Worm (Caenorhabditis elegans) whole organism, L1 larva: ENCODE measurements around the gene flp-23.
A peak's percentile ranks its signal among the peaks of the same experiment; 100 is the strongest.

Source experiments
- C16A3.4 ChIP-seq: fragments of 150-350 bp; optimal IDR thresholded peaks from 2 replicates; lab custom pipeline; 2014; ENCODE audit warnings: missing biosample characterization, missing genetic modification characterization
- F16B12.6 ChIP-seq: fragments of 150-350 bp; optimal IDR thresholded peaks from 2 replicates; lab custom pipeline; 2014; ENCODE audit warnings: missing biosample characterization, missing genetic modification characterization
- blmp-1 ChIP-seq: fragments of 150-350 bp; optimal IDR thresholded peaks from 2 replicates; lab custom pipeline; 2014; ENCODE audit warnings: missing biosample characterization, missing genetic modification characterization
- ceh-8 ChIP-seq: fragments of 200-800 bp; sonication (Bioruptor generic); optimal IDR thresholded peaks from 2 replicates; lab custom pipeline; 2018; ENCODE audit warnings: mild to moderate bottlenecking, missing genetic modification characterization, moderate library complexity, missing compliant biosample characterization
- ceh-82 ChIP-seq, 3 experiments: fragments of 150-350 bp in 1 of 3; sonication (generic microtip) in 2 of 3; optimal IDR thresholded peaks; 2 replicates each; lab custom pipeline; 2014 to 2017; ENCODE audit warnings: missing biosample characterization in 3 of 3, missing genetic modification characterization in 3 of 3
- dpl-1 ChIP-seq, 3 experiments: fragments of 150-350 bp in 2 of 3; sonication (generic microtip) in 1 of 3; optimal IDR thresholded peaks; 2 replicates each; lab custom pipeline; 2014 to 2017; ENCODE audit warnings: missing biosample characterization in 3 of 3, missing genetic modification characterization in 3 of 3, missing genetic modification reagents in 3 of 3
- efl-1 ChIP-seq, 4 experiments: fragments of 150-350 bp; optimal IDR thresholded peaks in 3 of 4; peaks in 1 of 4; 1 replicate in 1 of 4; 2 replicates in 3 of 4; lab custom pipeline; 2014; ENCODE audit warnings: missing biosample characterization in 2 of 4, missing genetic modification characterization in 2 of 4, missing genetic modification reagents in 2 of 4
- egl-13 ChIP-seq: sonication (generic microtip); optimal IDR thresholded peaks from 2 replicates; lab custom pipeline; 2016; ENCODE audit warnings: missing genotype, missing genetic modification reagents, missing genetic modification characterization, missing compliant biosample characterization
- fkh-10 ChIP-seq: sonication (generic microtip); optimal IDR thresholded peaks from 2 replicates; lab custom pipeline; 2017; ENCODE audit warnings: missing biosample characterization, missing genetic modification reagents, missing genetic modification characterization
- fkh-8 ChIP-seq: sonication (generic microtip); optimal IDR thresholded peaks from 2 replicates; lab custom pipeline; 2016; ENCODE audit warnings: mild to moderate bottlenecking, missing genetic modification characterization, missing compliant biosample characterization
- hlh-17 ChIP-seq: fragments of 200-800 bp; sonication (Bioruptor generic); optimal IDR thresholded peaks from 2 replicates; lab custom pipeline; 2018; ENCODE audit warnings: missing genetic modification characterization, mild to moderate bottlenecking, missing compliant biosample characterization, moderate library complexity, borderline replicate concordance
- hpl-2 ChIP-seq: fragments of 150-350 bp; optimal IDR thresholded peaks from 2 replicates; lab custom pipeline; 2014; ENCODE audit warnings: missing biosample characterization, missing genetic modification reagents, missing genetic modification characterization
- isw-1 ChIP-seq: fragments of 200-800 bp; sonication (Bioruptor generic); IDR thresholded peaks from 2 replicates; pipeline ENCODE4 v1.3.6; 2022; ENCODE audit warnings: missing genetic modification characterization, missing compliant biosample characterization
- jun-1 ChIP-seq: fragments of 150-350 bp; optimal IDR thresholded peaks from 2 replicates; lab custom pipeline; 2014; ENCODE audit warnings: missing biosample characterization, missing genetic modification reagents, missing genetic modification characterization
- lin-15B ChIP-seq: fragments of 150-350 bp; sonication (generic microtip); optimal IDR thresholded peaks from 3 replicates; lab custom pipeline; 2014; ENCODE audit warnings: missing biosample characterization, missing genetic modification characterization
- lin-35 ChIP-seq, 2 experiments: fragments of 150-350 bp; optimal IDR thresholded peaks; 2 replicates each; lab custom pipeline; 2014; ENCODE audit warnings: missing biosample characterization in 2 of 2, missing genetic modification characterization in 2 of 2, missing genetic modification reagents in 2 of 2
- lin-39 ChIP-seq: fragments of 150-350 bp; optimal IDR thresholded peaks from 2 replicates; lab custom pipeline; 2014; ENCODE audit warnings: missing biosample characterization, missing genetic modification reagents, missing genetic modification characterization
- lir-3 ChIP-seq: sonication (generic microtip); optimal IDR thresholded peaks from 2 replicates; lab custom pipeline; 2016; ENCODE audit warnings: mild to moderate bottlenecking, missing genetic modification characterization, moderate library complexity, missing compliant biosample characterization; ENCODE audit not compliant: poor library complexity
- lsy-2 ChIP-seq, 2 experiments: fragments of 150-350 bp; optimal IDR thresholded peaks; 2 replicates each; lab custom pipeline; 2014; ENCODE audit warnings: missing biosample characterization in 2 of 2, missing genetic modification characterization in 2 of 2
- mep-1 ChIP-seq: fragments of 150-350 bp; optimal IDR thresholded peaks from 2 replicates; lab custom pipeline; 2014; ENCODE audit warnings: missing biosample characterization, missing genetic modification characterization
- nhr-12 ChIP-seq: sonication (generic microtip); optimal IDR thresholded peaks from 2 replicates; lab custom pipeline; 2017; ENCODE audit warnings: missing biosample characterization, missing genetic modification characterization
- nhr-19 ChIP-seq: fragments of 200-800 bp; sonication (Bioruptor generic); conservative IDR thresholded peaks from 2 replicates; pipeline ENCODE4 v1.3.6; 2022; ENCODE audit warnings: missing genetic modification characterization, missing compliant biosample characterization
- nhr-237 ChIP-seq: fragments of 150-350 bp; optimal IDR thresholded peaks from 2 replicates; lab custom pipeline; 2014; ENCODE audit warnings: missing biosample characterization, missing genetic modification characterization
- nhr-47 ChIP-seq: sonication (generic microtip); optimal IDR thresholded peaks from 2 replicates; lab custom pipeline; 2016; ENCODE audit warnings: mild to moderate bottlenecking, missing genetic modification characterization, moderate library complexity, missing compliant biosample characterization
- nhr-84 ChIP-seq: sonication (generic microtip); optimal IDR thresholded peaks from 2 replicates; lab custom pipeline; 2017; ENCODE audit warnings: missing biosample characterization, missing genetic modification characterization
- nhr-90 ChIP-seq: sonication (generic microtip); optimal IDR thresholded peaks from 2 replicates; lab custom pipeline; 2016; ENCODE audit warnings: mild to moderate bottlenecking, missing genetic modification characterization, missing compliant biosample characterization; ENCODE audit not compliant: poor library complexity
- skn-1 ChIP-seq: fragments of 150-350 bp; optimal IDR thresholded peaks from 2 replicates; lab custom pipeline; 2014; ENCODE audit warnings: missing biosample characterization, missing genetic modification characterization
- snu-23 ChIP-seq: sonication (generic microtip); optimal IDR thresholded peaks from 2 replicates; lab custom pipeline; 2016; ENCODE audit warnings: missing genetic modification characterization, missing compliant biosample characterization
- sptf-1 ChIP-seq: fragments of 150-350 bp; optimal IDR thresholded peaks from 2 replicates; lab custom pipeline; 2014; ENCODE audit warnings: missing biosample characterization, missing genetic modification characterization
- swsn-7 ChIP-seq: sonication (generic microtip); optimal IDR thresholded peaks from 2 replicates; lab custom pipeline; 2016; ENCODE audit warnings: missing genetic modification characterization, missing compliant biosample characterization
- tbx-2 ChIP-seq: sonication (generic microtip); optimal IDR thresholded peaks from 2 replicates; lab custom pipeline; 2016; ENCODE audit warnings: missing genetic modification characterization, missing compliant biosample characterization
- unc-130 ChIP-seq: fragments of 150-350 bp; optimal IDR thresholded peaks from 2 replicates; lab custom pipeline; 2017; ENCODE audit warnings: missing biosample characterization, missing genetic modification characterization, inconsistent platforms
- unc-98 ChIP-seq: fragments of 200-800 bp; sonication (Bioruptor generic); IDR thresholded peaks from 2 replicates; pipeline ENCODE4 v1.3.6; 2022; ENCODE audit warnings: missing genetic modification characterization, missing compliant biosample characterization
- xbp-1 ChIP-seq: sonication (generic microtip); optimal IDR thresholded peaks from 2 replicates; lab custom pipeline; 2016; ENCODE audit warnings: missing genetic modification characterization, missing compliant biosample characterization
- ztf-11 ChIP-seq, 2 experiments: sonication (generic microtip); optimal IDR thresholded peaks; 2 replicates each; lab custom pipeline; 2016 to 2017; ENCODE audit warnings: missing genetic modification characterization in 2 of 2, missing biosample characterization in 1 of 2, missing compliant biosample characterization in 1 of 2

Gene flp-23

DNA sequence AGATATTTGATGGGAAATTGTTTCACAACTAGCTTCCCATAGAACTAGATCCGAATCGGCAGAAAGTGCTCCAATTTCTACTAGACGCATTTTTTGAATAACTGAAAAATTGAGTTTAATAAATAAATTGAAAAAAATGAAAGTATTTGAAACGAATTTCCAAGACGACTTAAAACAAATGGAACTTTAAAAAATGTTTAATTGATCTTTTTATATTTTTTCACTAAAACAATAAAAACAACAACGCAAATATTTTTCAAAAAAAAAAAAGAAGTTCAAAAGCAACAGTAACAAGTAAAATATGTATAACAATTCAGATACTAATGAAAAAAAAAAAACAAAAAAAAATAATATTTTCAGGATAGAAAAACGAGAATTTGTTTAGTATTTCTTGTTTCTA lies 40.9 kb upstream of the flp-23 start, which contains the start of gene C06E1.9:
C06E1.9 (minus strand) TSS at position 101 of the 400 bp plus-strand sequence.
- TF ChIP-seq dpl-1 (GFP tag; optimal IDR thresholded peaks at IDR 0.05; lab: Kevin White, UChicago) (no peak), skn-1 (no peak), unc-98 (GFP tag; lab: Robert Waterston, UW) (no peak), unc-130 (tag; lab: Kevin White, UChicago) (no peak), nhr-84 (tag; lab: Kevin White, UChicago) (no peak), sptf-1 (tag; lab: Kevin White, UChicago) (no peak), jun-1 (tag; lab: Kevin White, UChicago) (no peak), ztf-11 (tag; optimal IDR thresholded peaks at IDR 0.05; lab: Kevin White, UChicago) (no peak), mep-1 (tag; lab: Kevin White, UChicago) (no peak), F16B12.6 (tag; lab: Kevin White, UChicago) (no peak), nhr-12 (tag; lab: Kevin White, UChicago) (no peak), fkh-10 (GFP tag; lab: Kevin White, UChicago) (no peak), tbx-2 (tag; lab: Kevin White, UChicago) (no peak), nhr-237 (tag; lab: Kevin White, UChicago) (no peak), nhr-90 (tag; lab: Kevin White, UChicago) (no peak)

DNA sequence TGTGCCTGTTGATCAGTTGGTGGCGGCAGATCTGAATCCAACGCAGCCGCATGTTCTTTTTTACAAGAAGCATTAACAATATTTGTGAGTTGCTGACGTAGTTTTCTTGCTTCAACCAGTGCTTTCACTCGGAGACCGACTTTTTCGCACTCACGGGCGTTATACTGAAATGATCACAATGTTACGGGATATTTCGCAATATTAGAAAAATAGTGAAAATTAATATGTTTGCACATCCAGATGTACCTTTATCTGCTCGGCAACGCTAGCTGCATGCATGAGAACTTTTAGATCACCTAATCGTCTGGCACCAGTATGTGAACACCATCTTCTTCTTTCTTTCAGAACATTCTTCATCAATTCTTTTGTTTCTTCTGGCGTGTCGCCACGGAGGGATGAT lies 39.3 kb upstream of the flp-23 start:
- TF ChIP-seq efl-1 (optimal IDR thresholded peaks at IDR 0.05; lab: Kevin White, UChicago) (no peak), efl-1 (GFP tag; optimal IDR thresholded peaks at IDR 0.05 in 1 of 2; lab: Kevin White, UChicago) (peak in 1 of 2 experiments; percentile 23), nhr-19 (GFP tag; lab: Robert Waterston, UW) (no peak), fkh-8 (tag; lab: Kevin White, UChicago) (no peak), hpl-2 (GFP tag; lab: Kevin White, UChicago) (no peak), egl-13 (tag; lab: Kevin White, UChicago) (no peak)

DNA sequence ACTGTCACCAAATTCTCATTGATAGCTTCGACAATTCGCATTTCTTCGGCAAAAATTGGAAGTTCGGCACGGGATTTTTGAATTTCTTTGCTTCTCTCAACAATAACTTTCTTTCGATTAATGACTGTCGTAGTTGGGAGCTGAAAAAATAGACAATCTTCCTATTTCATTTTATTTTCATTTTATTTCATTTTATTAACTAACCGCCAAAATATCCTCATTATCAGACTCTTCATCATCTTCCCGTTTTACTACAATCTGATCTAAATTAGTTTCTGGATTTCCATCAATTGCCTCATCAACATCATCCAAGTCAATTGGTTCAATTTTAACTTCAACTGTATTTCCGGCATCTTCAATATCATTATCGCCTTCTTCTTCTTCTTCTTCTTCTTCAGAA lies 37.0 kb upstream of the flp-23 start:
- no peak for TF ChIP-seq lin-35 (GFP tag; optimal IDR thresholded peaks at IDR 0.05; lab: Kevin White, UChicago)

DNA sequence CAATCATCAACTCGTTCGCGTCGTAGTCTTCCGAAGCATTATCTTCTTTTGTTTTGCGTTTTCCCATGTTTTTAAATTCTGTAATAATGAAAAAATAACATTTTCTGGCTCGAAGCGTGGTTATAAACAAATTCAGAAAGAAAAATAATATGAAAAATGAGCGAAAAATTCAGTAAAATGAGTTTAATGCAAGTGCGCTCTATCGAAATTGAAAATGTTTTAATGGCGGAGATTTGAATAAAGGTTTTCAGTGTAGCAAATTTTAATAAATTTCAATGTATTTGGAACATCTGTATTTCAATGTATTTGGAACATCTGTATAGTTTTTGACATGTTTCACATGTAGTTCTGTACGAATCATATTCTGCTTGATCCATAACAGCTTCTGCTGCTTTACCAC lies 36.1 kb upstream of the flp-23 start, which contains the start of gene rha-2:
rha-2 (minus strand) TSS at position 80 of the 400 bp plus-strand sequence.
- peak; percentile 83 to 91 (median 88) for TF ChIP-seq dpl-1 (GFP tag; optimal IDR thresholded peaks at IDR 0.05; lab: Kevin White, UChicago)
- peak; percentile 13 for TF ChIP-seq snu-23 (GFP tag; lab: Kevin White, UChicago)
- TF ChIP-seq xbp-1 = peak; percentile 5
- peak; percentile 3 for TF ChIP-seq nhr-47 (tag; lab: Kevin White, UChicago)
- TF ChIP-seq lin-35 (GFP tag; optimal IDR thresholded peaks at IDR 0.05; lab: Kevin White, UChicago) = peak; percentile 89 to 95
- TF ChIP-seq ceh-8 (GFP tag; lab: Kevin White, UChicago) = no peak
- TF ChIP-seq lir-3 = no peak
- TF ChIP-seq efl-1 (optimal IDR thresholded peaks at IDR 0.05; lab: Kevin White, UChicago) = peak; percentile 62 to 88
- peak; percentile 90 to 99 for TF ChIP-seq efl-1 (GFP tag; optimal IDR thresholded peaks at IDR 0.05 in 1 of 2; lab: Kevin White, UChicago)
- TF ChIP-seq lin-39 (tag; lab: Kevin White, UChicago) = peak; percentile 11
- peak; percentile 12; the same call in 1 of the 2 replicates for TF ChIP-seq isw-1 (GFP tag; lab: Robert Waterston, UW)
- peak in 1 of 3 experiments; percentile 27 for TF ChIP-seq ceh-82 (tag; optimal IDR thresholded peaks at IDR 0.05; lab: Kevin White, UChicago)
- TF ChIP-seq F16B12.6 (tag; lab: Kevin White, UChicago) = peak; percentile 22
- peak; percentile 15 for TF ChIP-seq blmp-1 (tag; lab: Kevin White, UChicago)
- TF ChIP-seq hlh-17 (GFP tag; lab: Kevin White, UChicago) = no peak
- peak; percentile 31 to 72 for TF ChIP-seq lsy-2 (tag; optimal IDR thresholded peaks at IDR 0.05; lab: Kevin White, UChicago)
- TF ChIP-seq swsn-7 (tag; lab: Kevin White, UChicago) = no peak
- peak; percentile 12 for TF ChIP-seq lin-15B (tag; lab: Kevin White, UChicago)
- TF ChIP-seq nhr-84 (tag; lab: Kevin White, UChicago) = no peak
- TF ChIP-seq C16A3.4 (tag; lab: Kevin White, UChicago) = peak; percentile 42
- TF ChIP-seq nhr-90 (tag; lab: Kevin White, UChicago) = no peak
